Fruit fly (Drosophila melanogaster) Kc167 (cell line): ENCODE measurements around the gene CG13996.

ENCODE experiments used
- Sin3A ChIP-seq: fragments of >200 bp; optimal IDR thresholded peaks from 2 replicates; lab custom pipeline; 2018; ENCODE audit warnings: missing external identifiers
- h ChIP-seq: fragments of >200 bp; optimal IDR thresholded peaks from 3 replicates; lab custom pipeline; 2018; ENCODE audit warnings: missing external identifiers
- insv ChIP-seq: fragments of >200 bp; optimal IDR thresholded peaks from 3 replicates; lab custom pipeline; 2018; ENCODE audit warnings: missing external identifiers
- psq ChIP-seq: fragments of >200 bp; optimal IDR thresholded peaks from 2 replicates; lab custom pipeline; 2017; ENCODE audit warnings: missing external identifiers
- ttk ChIP-seq: sonication (Bioruptor generic); optimal IDR thresholded peaks from 2 replicates; lab custom pipeline; 2017; ENCODE audit warnings: missing external identifiers

dm6 chr2L:6036710-6037109 lies 16.1 kb downstream of the CG13996 start, which contains the start of gene mtm:
- no peak for TF ChIP-seq insv
- TF ChIP-seq psq (lab: Kevin White, UChicago), result no peak
- TF ChIP-seq ttk (lab: Kevin White, UChicago), result no peak
- TF ChIP-seq h (lab: Kevin White, UChicago), result no peak
- TF ChIP-seq Sin3A (lab: Kevin White, UChicago), result no peak
